Fruit fly (Drosophila melanogaster) whole organism, embryonic: Measurements from ENCODE around the gene CG5969.

Source experiments
- ATbp ChIP-seq: fragments of 200-800 bp; sonication (Bioruptor generic); optimal IDR thresholded peaks from 2 replicates; lab custom pipeline; 2017; ENCODE audit warnings: missing biosample characterization, mild to moderate bottlenecking, missing genetic modification characterization, missing genetic modification reagents
- Abd-B ChIP-seq: fragments of 200-800 bp; sonication (Bioruptor generic); optimal IDR thresholded peaks from 2 replicates; lab custom pipeline; 2018; ENCODE audit warnings: missing biosample characterization, mild to moderate bottlenecking, missing genetic modification characterization, moderate library complexity
- Adf1 ChIP-seq: fragments of 200-800 bp; sonication (Bioruptor generic); IDR thresholded peaks from 2 replicates; pipeline ENCODE4 v1.3.6; 2022; ENCODE audit warnings: missing biosample characterization, missing genetic modification characterization
- Bteb2 ChIP-seq: fragments of 200-800 bp; sonication (Bioruptor generic); optimal IDR thresholded peaks from 2 replicates; lab custom pipeline; 2016; ENCODE audit warnings: missing biosample characterization, missing genetic modification characterization
- CG10209 ChIP-seq: fragments of 200-800 bp; sonication (Bioruptor generic); optimal IDR thresholded peaks from 3 replicates; lab custom pipeline; 2017; ENCODE audit warnings: missing biosample characterization, mild to moderate bottlenecking, missing genetic modification characterization, missing genetic modification reagents
- CG12104 ChIP-seq: fragments of 200-800 bp; sonication (Bioruptor generic); optimal IDR thresholded peaks from 3 replicates; lab custom pipeline; 2016; ENCODE audit warnings: missing biosample characterization, missing genetic modification characterization
- CG12391 ChIP-seq: fragments of 200-800 bp; sonication (Bioruptor generic); optimal IDR thresholded peaks from 3 replicates; lab custom pipeline; 2018; ENCODE audit warnings: missing biosample characterization, mild to moderate bottlenecking, missing genetic modification characterization, moderate library complexity
- CG15269 ChIP-seq: fragments of 200-800 bp; sonication (Bioruptor generic); optimal IDR thresholded peaks from 2 replicates; lab custom pipeline; 2018; ENCODE audit warnings: missing biosample characterization, mild to moderate bottlenecking, missing genetic modification characterization, moderate library complexity
- CG1529 ChIP-seq: fragments of 200-800 bp; sonication (Bioruptor generic); optimal IDR thresholded peaks from 3 replicates; lab custom pipeline; 2018; ENCODE audit warnings: missing biosample characterization, missing genetic modification characterization
- CG1603 ChIP-seq: fragments of 200-800 bp; sonication (Bioruptor generic); optimal IDR thresholded peaks from 2 replicates; lab custom pipeline; 2019; ENCODE audit warnings: missing biosample characterization, mild to moderate bottlenecking, missing genetic modification characterization, moderate library complexity
- CG16815 ChIP-seq: fragments of 200-800 bp; sonication (Bioruptor generic); optimal IDR thresholded peaks from 3 replicates; lab custom pipeline; 2017; ENCODE audit warnings: missing biosample characterization, mild to moderate bottlenecking, missing genetic modification characterization
- CG17328 ChIP-seq: fragments of 200-800 bp; sonication (Bioruptor generic); IDR thresholded peaks from 2 replicates; pipeline ENCODE4 v1.3.6; 2022; ENCODE audit warnings: missing biosample characterization, missing genetic modification characterization
- CG18262 ChIP-seq: fragments of 200-800 bp; optimal IDR thresholded peaks from 3 replicates; lab custom pipeline; 2019; ENCODE audit warnings: missing biosample characterization, mild to moderate bottlenecking, missing genetic modification characterization, moderate library complexity
- CG18476 ChIP-seq: fragments of 200-800 bp; sonication (Bioruptor generic); optimal IDR thresholded peaks from 2 replicates; lab custom pipeline; 2016; ENCODE audit warnings: missing biosample characterization, mild to moderate bottlenecking, missing genetic modification characterization
- CG30020 ChIP-seq: fragments of 200-800 bp; optimal IDR thresholded peaks from 2 replicates; lab custom pipeline; 2019; ENCODE audit warnings: missing biosample characterization, mild to moderate bottlenecking, missing genetic modification characterization, moderate library complexity
- CG32772 ChIP-seq: fragments of 200-800 bp; sonication (Bioruptor generic); IDR thresholded peaks from 2 replicates; pipeline ENCODE4 v1.3.6; 2022; ENCODE audit warnings: missing biosample characterization, missing genetic modification characterization
- CG4404 ChIP-seq: fragments of 200-800 bp; sonication (Bioruptor generic); IDR thresholded peaks from 2 replicates; pipeline ENCODE4 v1.3.6; 2022; ENCODE audit warnings: missing biosample characterization, missing genetic modification characterization
- CG6689 ChIP-seq: fragments of 200-800 bp; sonication (Bioruptor generic); IDR thresholded peaks from 2 replicates; pipeline ENCODE4 v1.3.6; 2022; ENCODE audit warnings: missing biosample characterization, missing genetic modification characterization
- CG7556 ChIP-seq: fragments of 200-800 bp; sonication (Bioruptor generic); optimal IDR thresholded peaks from 2 replicates; lab custom pipeline; 2017; ENCODE audit warnings: missing biosample characterization, mild to moderate bottlenecking, missing genetic modification characterization
- CG9727 ChIP-seq: fragments of 200-800 bp; sonication (Bioruptor generic); optimal IDR thresholded peaks from 3 replicates; lab custom pipeline; 2017; ENCODE audit warnings: missing biosample characterization, mild to moderate bottlenecking, missing genetic modification characterization
- CG9797 ChIP-seq: fragments of 200-800 bp; sonication (Bioruptor generic); optimal IDR thresholded peaks from 3 replicates; lab custom pipeline; 2018; ENCODE audit warnings: missing biosample characterization, mild to moderate bottlenecking, missing genetic modification characterization
- CTCF ChIP-seq: fragments of 200-800 bp; sonication (Bioruptor generic); optimal IDR thresholded peaks from 2 replicates; lab custom pipeline; 2017; ENCODE audit warnings: missing biosample characterization, mild to moderate bottlenecking, missing genetic modification characterization, moderate library complexity
- CoRest ChIP-seq: fragments of 200-800 bp; sonication (Bioruptor generic); optimal IDR thresholded peaks from 3 replicates; lab custom pipeline; 2018; ENCODE audit warnings: missing biosample characterization, mild to moderate bottlenecking, missing genetic modification characterization, moderate library complexity
- Dll ChIP-seq: fragments of 200-800 bp; sonication (Bioruptor generic); IDR thresholded peaks from 4 replicates; pipeline ENCODE4 v1.3.6; 2022; ENCODE audit warnings: missing biosample characterization, missing genetic modification characterization; ENCODE audit not compliant: partially characterized antibody
- Doc3 ChIP-seq: fragments of 200-800 bp; sonication (Bioruptor generic); IDR thresholded peaks from 3 replicates; pipeline ENCODE4 v1.3.6; 2022; ENCODE audit warnings: missing biosample characterization, missing genetic modification characterization; ENCODE audit not compliant: partially characterized antibody
- Jarid2 ChIP-seq: fragments of 200-800 bp; sonication (Bioruptor generic); optimal IDR thresholded peaks from 3 replicates; lab custom pipeline; 2017; ENCODE audit warnings: mild to moderate bottlenecking, missing biosample characterization, missing genetic modification reagents, missing genetic modification characterization
- Kr ChIP-seq: fragments of 200-800 bp; sonication (Bioruptor generic); optimal IDR thresholded peaks from 2 replicates; lab custom pipeline; 2017; ENCODE audit warnings: missing biosample characterization, mild to moderate bottlenecking, missing genetic modification characterization
- Lhr ChIP-seq: fragments of 200-800 bp; sonication (Bioruptor generic); optimal IDR thresholded peaks from 3 replicates; lab custom pipeline; 2017; ENCODE audit warnings: mild to moderate bottlenecking, missing biosample characterization, missing genetic modification reagents, missing genetic modification characterization
- Sox102F ChIP-seq: fragments of 200-800 bp; sonication (Bioruptor generic); optimal IDR thresholded peaks from 2 replicates; lab custom pipeline; 2018; ENCODE audit warnings: missing biosample characterization, mild to moderate bottlenecking, missing genetic modification characterization, moderate library complexity
- YL-1 ChIP-seq: fragments of 200-800 bp; sonication (Bioruptor generic); optimal IDR thresholded peaks from 3 replicates; lab custom pipeline; 2017; ENCODE audit warnings: missing biosample characterization, mild to moderate bottlenecking, missing genetic modification characterization
- chn ChIP-seq: fragments of 200-800 bp; sonication (Bioruptor generic); optimal IDR thresholded peaks from 2 replicates; lab custom pipeline; 2016; ENCODE audit warnings: missing biosample characterization, missing genetic modification characterization
- cwo ChIP-seq: fragments of 200-800 bp; sonication (Bioruptor generic); optimal IDR thresholded peaks from 3 replicates; lab custom pipeline; 2017; ENCODE audit warnings: missing biosample characterization, missing genetic modification characterization, mild to moderate bottlenecking, moderate library complexity, missing genetic modification reagents
- dmrt99B ChIP-seq: fragments of 200-800 bp; sonication (Bioruptor generic); optimal IDR thresholded peaks from 2 replicates; lab custom pipeline; 2018; ENCODE audit warnings: missing biosample characterization, mild to moderate bottlenecking, missing genetic modification characterization, moderate library complexity
- dpn ChIP-seq, 2 experiments: fragments of 200-800 bp; sonication (Bioruptor generic); optimal IDR thresholded peaks; 3 replicates each; lab custom pipeline; 2016; ENCODE audit warnings: missing biosample characterization in 2 of 2, missing genetic modification characterization in 2 of 2
- hth ChIP-seq: fragments of >200 bp; optimal IDR thresholded peaks from 2 replicates; lab custom pipeline; 2017; ENCODE audit warnings: inconsistent platforms
- insv ChIP-seq, 2 experiments: fragments of 200-800 bp; sonication (Bioruptor generic); optimal IDR thresholded peaks; 3 replicates each; lab custom pipeline; 2016 to 2018; ENCODE audit warnings: missing biosample characterization in 2 of 2, missing genetic modification characterization in 2 of 2
- jing ChIP-seq: fragments of 200-800 bp; sonication (Bioruptor generic); optimal IDR thresholded peaks from 2 replicates; lab custom pipeline; 2018; ENCODE audit warnings: missing biosample characterization, mild to moderate bottlenecking, missing genetic modification characterization
- kah ChIP-seq: fragments of 200-800 bp; sonication (Bioruptor generic); optimal IDR thresholded peaks from 2 replicates; lab custom pipeline; 2018; ENCODE audit warnings: missing biosample characterization, mild to moderate bottlenecking, missing genetic modification characterization
- ken ChIP-seq: fragments of 200-800 bp; sonication (Bioruptor generic); IDR thresholded peaks from 3 replicates; pipeline ENCODE4 v1.3.6; 2022; ENCODE audit warnings: missing biosample characterization, missing genetic modification characterization
- lola ChIP-seq, 3 experiments: fragments of >200 bp in 2 of 3; fragments of 200-800 bp in 1 of 3; sonication (Bioruptor generic) in 1 of 3; optimal IDR thresholded peaks; 2 replicates each; lab custom pipeline; 2017 to 2019; ENCODE audit warnings: missing biosample characterization in 3 of 3, missing genetic modification characterization in 3 of 3, mild to moderate bottlenecking in 1 of 3, moderate library complexity in 1 of 3
- mld ChIP-seq: fragments of 200-800 bp; sonication (Bioruptor generic); IDR thresholded peaks from 3 replicates; pipeline ENCODE4 v1.3.6; 2022; ENCODE audit warnings: missing biosample characterization, missing genetic modification characterization; ENCODE audit not compliant: partially characterized antibody
- peb ChIP-seq: fragments of 200-800 bp; sonication (Bioruptor generic); IDR thresholded peaks from 2 replicates; pipeline ENCODE4 v1.3.6; 2022; ENCODE audit warnings: missing biosample characterization, missing genetic modification characterization
- pfk ChIP-seq: fragments of 200-800 bp; sonication (Bioruptor generic); optimal IDR thresholded peaks from 2 replicates; lab custom pipeline; 2018; ENCODE audit warnings: missing biosample characterization, mild to moderate bottlenecking, missing genetic modification characterization, moderate library complexity
- phol ChIP-seq: fragments of 200-800 bp; sonication (Bioruptor generic); optimal IDR thresholded peaks from 3 replicates; lab custom pipeline; 2018; ENCODE audit warnings: missing biosample characterization, mild to moderate bottlenecking, missing genetic modification characterization, moderate library complexity
- ro ChIP-seq: fragments of 200-800 bp; sonication (Bioruptor generic); IDR thresholded peaks from 2 replicates; pipeline ENCODE4 v1.3.6; 2022; ENCODE audit warnings: missing biosample characterization, missing genetic modification characterization
- sens ChIP-seq: fragments of 200-800 bp; sonication (Bioruptor generic); peaks from one replicate; lab custom pipeline; 2016; ENCODE audit warnings: missing biosample characterization, missing genetic modification characterization
- sisA ChIP-seq: fragments of 200-800 bp; sonication (Bioruptor generic); IDR thresholded peaks from 2 replicates; pipeline ENCODE4 v1.3.6; 2022; ENCODE audit warnings: missing biosample characterization, missing genetic modification characterization
- sqz ChIP-seq: fragments of 200-800 bp; sonication (Bioruptor generic); optimal IDR thresholded peaks from 3 replicates; lab custom pipeline; 2018; ENCODE audit warnings: missing biosample characterization, mild to moderate bottlenecking, missing genetic modification characterization
- tgo ChIP-seq: fragments of 200-800 bp; sonication (Bioruptor generic); IDR thresholded peaks from 3 replicates; pipeline ENCODE4 v1.3.6; 2022; ENCODE audit warnings: missing biosample characterization, missing genetic modification characterization
- trem ChIP-seq: fragments of 200-800 bp; optimal IDR thresholded peaks from 3 replicates; lab custom pipeline; 2019; ENCODE audit warnings: missing biosample characterization, mild to moderate bottlenecking, missing genetic modification characterization, moderate library complexity
- unpg ChIP-seq: fragments of 200-800 bp; sonication (Bioruptor generic); optimal IDR thresholded peaks from 3 replicates; lab custom pipeline; 2018; ENCODE audit warnings: missing biosample characterization, mild to moderate bottlenecking, missing genetic modification characterization, moderate library complexity

Gene CG5969

DNA sequence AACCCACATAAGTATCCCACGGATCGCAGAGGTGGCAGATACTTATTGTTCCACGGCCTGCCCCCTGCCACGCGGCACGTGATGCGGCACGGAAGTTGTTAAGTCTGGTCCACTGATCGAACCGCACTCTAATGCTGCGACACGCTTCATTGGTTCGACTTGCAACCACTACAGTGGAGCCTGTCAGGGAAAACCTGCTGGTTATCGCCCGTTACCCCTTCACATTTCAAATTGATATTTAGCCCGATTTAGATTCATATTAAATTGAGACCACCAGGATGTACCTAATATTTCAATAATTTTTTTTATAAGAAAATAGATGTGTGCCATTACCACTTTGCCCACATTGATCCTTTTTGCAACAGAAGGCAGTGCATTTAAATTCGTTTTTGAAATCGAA lies 26.2 kb upstream of the CG5969 start (continued):
- TF ChIP-seq CG12104 (GFP tag; lab: Kevin White, UChicago) (no peak), CG10209 (GFP tag; lab: Kevin White, UChicago) (no peak), CG1529 (GFP tag; lab: Kevin White, UChicago) (no peak), CG18262 (tag; lab: Kevin White, UChicago) (peak; percentile 42), CG32772 (GFP tag; lab: Robert Waterston, UW) (0 out of 2 replicates have a peak, but pooled peaks have one; percentile 22), CG7556 (no peak), CG17328 (GFP tag; lab: Robert Waterston, UW) (no peak), CG15269 (tag; lab: Kevin White, UChicago) (no peak), Lhr (no peak), insv (GFP tag; optimal IDR thresholded peaks at IDR 0.05; lab: Kevin White, UChicago) (no peak), CTCF (no peak), Doc3 (GFP tag; lab: Robert Waterston, UW) (no peak), CG16815 (GFP tag; lab: Kevin White, UChicago) (peak; percentile 50), mld (GFP tag; lab: Robert Waterston, UW) (no peak), YL-1 (GFP tag; lab: Kevin White, UChicago) (no peak), sens (GFP tag; lab: Kevin White, UChicago) (peak; percentile 70), dpn (GFP tag; optimal IDR thresholded peaks at IDR 0.05; lab: Kevin White, UChicago) (peak in 1 of 2 experiments; percentile 22), ken (GFP tag; lab: Robert Waterston, UW) (peak; percentile 45; the same call in 1 of the 3 replicates), CG12391 (tag; lab: Kevin White, UChicago) (peak; percentile 18), CG9727 (peak; percentile 37), trem (tag; lab: Kevin White, UChicago) (peak; percentile 13), kah (GFP tag; lab: Kevin White, UChicago) (no peak), Bteb2 (no peak), jing (no peak), ATbp (GFP tag; lab: Kevin White, UChicago) (peak; percentile 4), chn (GFP tag; lab: Kevin White, UChicago) (peak; percentile 12), Sox102F (GFP tag; lab: Kevin White, UChicago) (peak; percentile 39), CG1603 (tag; lab: Kevin White, UChicago) (peak; percentile 61), Dll (GFP tag; lab: Robert Waterston, UW) (no peak), cwo (GFP tag; lab: Kevin White, UChicago) (no peak), pfk (no peak), CG9797 (GFP tag; lab: Kevin White, UChicago) (no peak), sisA (peak; percentile 45), lola (GFP tag; optimal IDR thresholded peaks at IDR 0.05; lab: Kevin White, UChicago) (peak in 1 of 3 experiments; percentile 50), Jarid2 (GFP tag; lab: Kevin White, UChicago) (no peak), Adf1 (GFP tag; lab: Robert Waterston, UW) (no peak), ro (GFP tag; lab: Robert Waterston, UW) (no peak), dmrt99B (tag; lab: Kevin White, UChicago) (peak; percentile 50), Abd-B (no peak), CG30020 (no peak), Kr (no peak), phol (tag; lab: Kevin White, UChicago) (peak; percentile 54), CG6689 (GFP tag; lab: Robert Waterston, UW) (peak; percentile 36; the same call in 1 of the 2 replicates), sqz (GFP tag; lab: Kevin White, UChicago) (no peak), tgo (GFP tag; lab: Robert Waterston, UW) (peak; percentile 30; the same call in 1 of the 3 replicates), hth (lab: Kevin White, UChicago) (no peak), CG18476 (GFP tag; lab: Kevin White, UChicago) (peak; percentile 3), peb (GFP tag; lab: Robert Waterston, UW) (no peak), unpg (GFP tag; lab: Kevin White, UChicago) (peak; percentile 38), CoRest (tag; lab: Kevin White, UChicago) (peak; percentile 26), CG4404 (GFP tag; lab: Robert Waterston, UW) (0 out of 2 replicates have a peak, but pooled peaks have one; percentile 33)
